Fruit fly (Drosophila melanogaster) whole organism, embryonic: Measurements from ENCODE around the gene ND-24L.
A peak's percentile ranks its signal among the peaks of the same experiment; 100 is the strongest.

Source experiments
- BtbVII ChIP-seq: fragments of 200-800 bp; sonication (Bioruptor generic); optimal IDR thresholded peaks from 3 replicates; lab custom pipeline; 2017; ENCODE audit warnings: missing biosample characterization, mild to moderate bottlenecking, missing genetic modification characterization
- CG1024 ChIP-seq: fragments of 200-800 bp; sonication (Bioruptor generic); IDR thresholded peaks from 2 replicates; pipeline ENCODE4 v1.3.6; 2022; ENCODE audit warnings: missing biosample characterization, missing genetic modification characterization
- CG10431 ChIP-seq: fragments of 200-800 bp; sonication (Bioruptor generic); optimal IDR thresholded peaks from 3 replicates; lab custom pipeline; 2018; ENCODE audit warnings: missing biosample characterization, mild to moderate bottlenecking, missing genetic modification characterization
- CG10543 ChIP-seq: fragments of 200-800 bp; sonication (Bioruptor generic); optimal IDR thresholded peaks from 3 replicates; lab custom pipeline; 2017; ENCODE audit warnings: missing biosample characterization, mild to moderate bottlenecking, missing genetic modification characterization, moderate library complexity
- CG11695 ChIP-seq: fragments of 200-800 bp; sonication (Bioruptor generic); IDR thresholded peaks from 3 replicates; pipeline ENCODE4 v1.3.6; 2022; ENCODE audit warnings: missing biosample characterization, missing genetic modification characterization
- CG12744 ChIP-seq: fragments of 200-800 bp; sonication (Bioruptor generic); optimal IDR thresholded peaks from 2 replicates; lab custom pipeline; 2016; ENCODE audit warnings: missing biosample characterization, missing genetic modification characterization
- CG14860 ChIP-seq: fragments of 200-800 bp; sonication (Bioruptor generic); IDR thresholded peaks from 3 replicates; pipeline ENCODE4 v1.3.6; 2022; ENCODE audit warnings: missing biosample characterization, missing genetic modification characterization; ENCODE audit not compliant: partially characterized antibody
- CG15073 ChIP-seq: fragments of 200-800 bp; sonication (Bioruptor generic); optimal IDR thresholded peaks from 2 replicates; lab custom pipeline; 2016; ENCODE audit warnings: missing biosample characterization, missing genetic modification characterization
- CG16863 ChIP-seq: fragments of 200-800 bp; sonication (Bioruptor generic); optimal IDR thresholded peaks from 3 replicates; lab custom pipeline; 2016; ENCODE audit warnings: missing biosample characterization, missing genetic modification characterization
- CG17186 ChIP-seq: fragments of 200-800 bp; sonication (Bioruptor generic); optimal IDR thresholded peaks from 3 replicates; lab custom pipeline; 2017; ENCODE audit warnings: missing biosample characterization, missing genetic modification reagents, missing genetic modification characterization
- CG18476 ChIP-seq: fragments of 200-800 bp; sonication (Bioruptor generic); optimal IDR thresholded peaks from 2 replicates; lab custom pipeline; 2016; ENCODE audit warnings: missing biosample characterization, mild to moderate bottlenecking, missing genetic modification characterization
- CG2116 ChIP-seq: fragments of 200-800 bp; sonication (Bioruptor generic); optimal IDR thresholded peaks from 3 replicates; lab custom pipeline; 2018; ENCODE audit warnings: missing biosample characterization, mild to moderate bottlenecking, missing genetic modification characterization
- CG3163 ChIP-seq: fragments of 200-800 bp; sonication (Bioruptor generic); optimal IDR thresholded peaks from 3 replicates; lab custom pipeline; 2016; ENCODE audit warnings: missing biosample characterization, missing genetic modification characterization
- CG5180 ChIP-seq: fragments of 200-800 bp; sonication (Bioruptor generic); optimal IDR thresholded peaks from 3 replicates; lab custom pipeline; 2017; ENCODE audit warnings: missing biosample characterization, missing genetic modification characterization, mild to moderate bottlenecking, moderate library complexity, missing genetic modification reagents
- CG7357 ChIP-seq: fragments of 200-800 bp; sonication (Bioruptor generic); IDR thresholded peaks from 3 replicates; pipeline ENCODE4 v1.3.6; 2022; ENCODE audit warnings: missing biosample characterization, missing genetic modification characterization
- CG8089 ChIP-seq: fragments of 200-800 bp; sonication (Bioruptor generic); optimal IDR thresholded peaks from 3 replicates; lab custom pipeline; 2016; ENCODE audit warnings: missing biosample characterization, missing genetic modification characterization
- CG9817 ChIP-seq: fragments of 200-800 bp; sonication (Bioruptor generic); optimal IDR thresholded peaks from 2 replicates; lab custom pipeline; 2018; ENCODE audit warnings: missing biosample characterization, mild to moderate bottlenecking, missing genetic modification characterization, moderate library complexity
- Chrac-16 ChIP-seq: fragments of 200-800 bp; sonication (Bioruptor generic); optimal IDR thresholded peaks from 3 replicates; lab custom pipeline; 2016; ENCODE audit warnings: missing biosample characterization, missing genetic modification characterization
- D ChIP-seq, 2 experiments: fragments of 200-800 bp in 1 of 2; fragments of >200 bp in 1 of 2; sonication (Bioruptor generic) in 1 of 2; optimal IDR thresholded peaks; 2 replicates in 1 of 2; 3 replicates in 1 of 2; lab custom pipeline; 2017; ENCODE audit warnings: mild to moderate bottlenecking in 1 of 2, missing biosample characterization in 1 of 2, missing genetic modification characterization in 1 of 2, missing genetic modification reagents in 1 of 2
- D19B ChIP-seq: fragments of 200-800 bp; sonication (Bioruptor generic); optimal IDR thresholded peaks from 2 replicates; lab custom pipeline; 2017; ENCODE audit warnings: missing biosample characterization, mild to moderate bottlenecking, missing genetic modification characterization
- Kr ChIP-seq: fragments of 200-800 bp; sonication (Bioruptor generic); optimal IDR thresholded peaks from 2 replicates; lab custom pipeline; 2017; ENCODE audit warnings: missing biosample characterization, mild to moderate bottlenecking, missing genetic modification characterization
- NC2α ChIP-seq: fragments of 200-800 bp; sonication (Bioruptor generic); optimal IDR thresholded peaks from 2 replicates; lab custom pipeline; 2016; ENCODE audit warnings: missing biosample characterization, missing genetic modification characterization
- NFAT ChIP-seq: fragments of 200-800 bp; sonication (Bioruptor generic); IDR thresholded peaks from 2 replicates; pipeline ENCODE4 v1.3.6; 2022; ENCODE audit warnings: missing biosample characterization, missing genetic modification characterization
- Nf-YA ChIP-seq: fragments of 200-800 bp; sonication (Bioruptor generic); IDR thresholded peaks from 2 replicates; pipeline ENCODE4 v1.3.6; 2022; ENCODE audit warnings: missing biosample characterization, missing genetic modification characterization
- PHDP ChIP-seq: fragments of 200-800 bp; sonication (Bioruptor generic); optimal IDR thresholded peaks from 3 replicates; lab custom pipeline; 2018; ENCODE audit warnings: missing biosample characterization, mild to moderate bottlenecking, missing genetic modification characterization, moderate library complexity
- Rx ChIP-seq: fragments of 200-800 bp; sonication (Bioruptor generic); IDR thresholded peaks from 2 replicates; pipeline ENCODE4 v1.3.6; 2022; ENCODE audit warnings: missing biosample characterization, missing genetic modification characterization
- Scr ChIP-seq: fragments of 200-800 bp; sonication (Bioruptor generic); IDR thresholded peaks from 2 replicates; pipeline ENCODE4 v1.3.6; 2022; ENCODE audit warnings: missing biosample characterization, missing genetic modification characterization; ENCODE audit not compliant: partially characterized antibody
- ac ChIP-seq: fragments of 200-800 bp; sonication (Bioruptor generic); optimal IDR thresholded peaks from 3 replicates; lab custom pipeline; 2017; ENCODE audit warnings: missing biosample characterization, mild to moderate bottlenecking, missing genetic modification characterization
- amos ChIP-seq: fragments of 200-800 bp; sonication (Bioruptor generic); IDR thresholded peaks from 2 replicates; pipeline ENCODE4 v1.3.6; 2022; ENCODE audit warnings: missing biosample characterization, missing genetic modification characterization; ENCODE audit not compliant: partially characterized antibody
- ap ChIP-seq: fragments of 200-800 bp; sonication (Bioruptor generic); IDR thresholded peaks from 2 replicates; pipeline ENCODE4 v1.3.6; 2022; ENCODE audit warnings: missing biosample characterization, missing genetic modification characterization
- dimm ChIP-seq: fragments of 200-800 bp; sonication (Bioruptor generic); IDR thresholded peaks from 2 replicates; pipeline ENCODE4 v1.3.6; 2022; ENCODE audit warnings: missing biosample characterization, missing genetic modification characterization
- fd102C ChIP-seq: fragments of 200-800 bp; sonication (Bioruptor generic); optimal IDR thresholded peaks from 2 replicates; lab custom pipeline; 2018; ENCODE audit warnings: missing biosample characterization, mild to moderate bottlenecking, missing genetic modification characterization, moderate library complexity
- fd64A ChIP-seq: fragments of 200-800 bp; sonication (Bioruptor generic); optimal IDR thresholded peaks from 3 replicates; lab custom pipeline; 2018; ENCODE audit warnings: missing biosample characterization, mild to moderate bottlenecking, missing genetic modification characterization
- grn ChIP-seq: fragments of 200-800 bp; sonication (Bioruptor generic); optimal IDR thresholded peaks from 3 replicates; lab custom pipeline; 2017; ENCODE audit warnings: missing biosample characterization, missing genetic modification characterization
- gsb-n ChIP-seq: fragments of 200-800 bp; sonication (Bioruptor generic); optimal IDR thresholded peaks from 3 replicates; lab custom pipeline; 2018; ENCODE audit warnings: missing biosample characterization, mild to moderate bottlenecking, missing genetic modification characterization
- kni ChIP-seq: fragments of 200-800 bp; sonication (Bioruptor generic); optimal IDR thresholded peaks from 3 replicates; lab custom pipeline; 2017; ENCODE audit warnings: mild to moderate bottlenecking, missing biosample characterization, missing genetic modification reagents, missing genetic modification characterization
- lola ChIP-seq, 3 experiments: fragments of >200 bp in 2 of 3; fragments of 200-800 bp in 1 of 3; sonication (Bioruptor generic) in 1 of 3; optimal IDR thresholded peaks; 2 replicates each; lab custom pipeline; 2017 to 2019; ENCODE audit warnings: missing biosample characterization in 3 of 3, missing genetic modification characterization in 3 of 3, mild to moderate bottlenecking in 1 of 3, moderate library complexity in 1 of 3
- nerfin-1 ChIP-seq: fragments of 200-800 bp; sonication (Bioruptor generic); optimal IDR thresholded peaks from 3 replicates; lab custom pipeline; 2019; ENCODE audit warnings: missing biosample characterization, mild to moderate bottlenecking, missing genetic modification characterization, moderate library complexity
- oc ChIP-seq: fragments of 200-800 bp; sonication (Bioruptor generic); optimal IDR thresholded peaks from 2 replicates; lab custom pipeline; 2018; ENCODE audit warnings: missing biosample characterization, mild to moderate bottlenecking, missing genetic modification characterization, moderate library complexity
- pho ChIP-seq: fragments of 200-800 bp; sonication (Bioruptor generic); optimal IDR thresholded peaks from 2 replicates; lab custom pipeline; 2016; ENCODE audit warnings: missing biosample characterization, missing genetic modification characterization
- pros ChIP-seq: fragments of 200-800 bp; sonication (Bioruptor generic); optimal IDR thresholded peaks from 3 replicates; lab custom pipeline; 2019; ENCODE audit warnings: missing biosample characterization, mild to moderate bottlenecking, missing genetic modification characterization, moderate library complexity
- sens ChIP-seq: fragments of 200-800 bp; sonication (Bioruptor generic); peaks from one replicate; lab custom pipeline; 2016; ENCODE audit warnings: missing biosample characterization, missing genetic modification characterization
- sens-2 ChIP-seq: fragments of 200-800 bp; sonication (Bioruptor generic); IDR thresholded peaks from 2 replicates; pipeline ENCODE4 v1.3.6; 2022; ENCODE audit warnings: missing biosample characterization, missing genetic modification characterization
- sug ChIP-seq: fragments of 200-800 bp; optimal IDR thresholded peaks from 2 replicates; lab custom pipeline; 2019; ENCODE audit warnings: missing biosample characterization, mild to moderate bottlenecking, missing genetic modification characterization, moderate library complexity
- tll ChIP-seq, 2 experiments: fragments of 200-800 bp in 1 of 2; fragments of >200 bp in 1 of 2; sonication (Bioruptor generic) in 1 of 2; optimal IDR thresholded peaks; 2 replicates each; lab custom pipeline; 2017 to 2019; ENCODE audit warnings: missing biosample characterization in 2 of 2, missing genetic modification characterization in 2 of 2, mild to moderate bottlenecking in 1 of 2, moderate library complexity in 1 of 2
- unc-4 ChIP-seq: fragments of 200-800 bp; sonication (Bioruptor generic); IDR thresholded peaks from 2 replicates; pipeline ENCODE4 v1.3.6; 2022; ENCODE audit warnings: missing biosample characterization, missing genetic modification characterization; ENCODE audit not compliant: partially characterized antibody
- zen ChIP-seq: fragments of 200-800 bp; sonication (Bioruptor generic); optimal IDR thresholded peaks from 3 replicates; lab custom pipeline; 2018; ENCODE audit warnings: missing biosample characterization, mild to moderate bottlenecking, missing genetic modification characterization, moderate library complexity

ND-24L gene

dm6 chr3L:17362940-17363339 lies 42.3 kb upstream of the ND-24L start:
- no peak for TF ChIP-seq lola (GFP tag; optimal IDR thresholded peaks at IDR 0.05; lab: Kevin White, UChicago)
- TF ChIP-seq Chrac-16: no peak
- no peak for TF ChIP-seq CG18476 (GFP tag; lab: Kevin White, UChicago)
- TF ChIP-seq Nf-YA (GFP tag; lab: Robert Waterston, UW): no peak
- no peak for TF ChIP-seq CG16863 (GFP tag; lab: Kevin White, UChicago)
- TF ChIP-seq CG14860 (GFP tag; lab: Robert Waterston, UW): no peak
- peak; percentile 23 for TF ChIP-seq sens
- TF ChIP-seq CG3163 (GFP tag; lab: Kevin White, UChicago): no peak
- peak; percentile 27 for TF ChIP-seq nerfin-1
- TF ChIP-seq Kr: no peak
- no peak for TF ChIP-seq D19B (GFP tag; lab: Kevin White, UChicago)
- TF ChIP-seq CG7357 (GFP tag; lab: Robert Waterston, UW): 0 out of 3 replicates have a peak, but pooled peaks have one; percentile 17
- no peak for TF ChIP-seq CG15073 (GFP tag; lab: Kevin White, UChicago)
- TF ChIP-seq CG17186 (GFP tag; lab: Kevin White, UChicago): no peak
- no peak for TF ChIP-seq NC2α (GFP tag; lab: Kevin White, UChicago)
- TF ChIP-seq CG1024 (GFP tag; lab: Robert Waterston, UW): no peak
- peak; percentile 68 for TF ChIP-seq oc (tag; lab: Kevin White, UChicago)
- no peak for TF ChIP-seq BtbVII
- no peak for TF ChIP-seq CG9817
- TF ChIP-seq zen (tag; lab: Kevin White, UChicago): peak; percentile 80
- no peak for TF ChIP-seq CG12744 (GFP tag; lab: Kevin White, UChicago)
- no peak for TF ChIP-seq CG8089
- TF ChIP-seq ac (GFP tag; lab: Kevin White, UChicago): no peak
- TF ChIP-seq ap (GFP tag; lab: Robert Waterston, UW): no peak
- TF ChIP-seq tll (GFP tag; optimal IDR thresholded peaks at IDR 0.05; lab: Kevin White, UChicago): peak in 1 of 2 experiments; percentile 35
- no peak for TF ChIP-seq dimm (GFP tag; lab: Robert Waterston, UW)
- TF ChIP-seq amos (GFP tag; lab: Robert Waterston, UW): no peak
- peak; percentile 66 for TF ChIP-seq grn (GFP tag; lab: Kevin White, UChicago)
- TF ChIP-seq sens-2 (GFP tag; lab: Robert Waterston, UW): no peak
- peak; percentile 21 for TF ChIP-seq pros (GFP tag; lab: Kevin White, UChicago)
- no peak for TF ChIP-seq fd64A (GFP tag; lab: Kevin White, UChicago)
- no peak for TF ChIP-seq NFAT (GFP tag; lab: Robert Waterston, UW)
- TF ChIP-seq CG2116 (GFP tag; lab: Kevin White, UChicago): no peak
- TF ChIP-seq fd102C (GFP tag; lab: Kevin White, UChicago): no peak
- no peak for TF ChIP-seq pho
- TF ChIP-seq sug (tag; lab: Kevin White, UChicago): no peak
- TF ChIP-seq CG10543 (GFP tag; lab: Kevin White, UChicago): no peak
- TF ChIP-seq Scr (GFP tag; lab: Robert Waterston, UW): no peak
- no peak for TF ChIP-seq PHDP (tag; lab: Kevin White, UChicago)
- TF ChIP-seq unc-4 (GFP tag; lab: Robert Waterston, UW): no peak

dm6 chr3L:17361925-17362324 lies 41.3 kb upstream of the ND-24L start:
- peak; percentile 6 for TF ChIP-seq nerfin-1
- peak; percentile 16 for TF ChIP-seq CG5180 (GFP tag; lab: Kevin White, UChicago)
- no peak for TF ChIP-seq CG11695 (GFP tag; lab: Robert Waterston, UW)
- peak; percentile 3 for TF ChIP-seq kni (GFP tag; lab: Kevin White, UChicago)
- peak; percentile 94 for TF ChIP-seq pros (GFP tag; lab: Kevin White, UChicago)
- no peak for TF ChIP-seq Rx (GFP tag; lab: Robert Waterston, UW)
- no peak for TF ChIP-seq CG10431 (GFP tag; lab: Kevin White, UChicago)
- peak in 1 of 2 experiments; percentile 63 for TF ChIP-seq tll (GFP tag; optimal IDR thresholded peaks at IDR 0.05; lab: Kevin White, UChicago)
- peak; percentile 85 for TF ChIP-seq D (optimal IDR thresholded peaks at IDR 0.05; lab: Kevin White, UChicago)
- no peak for TF ChIP-seq D (GFP tag; optimal IDR thresholded peaks at IDR 0.05; lab: Kevin White, UChicago)
- peak; percentile 54 for TF ChIP-seq gsb-n (tag; lab: Kevin White, UChicago)
